Worm (Caenorhabditis elegans) whole organism, late embryonic: Measurements from ENCODE around the gene cng-2.

Experiments used
- C08G9.2 ChIP-seq: sonication (generic microtip); optimal IDR thresholded peaks from 2 replicates; lab custom pipeline; 2016; ENCODE audit warnings: mild to moderate bottlenecking, missing genetic modification characterization, moderate library complexity, missing compliant biosample characterization
- C38D4.7 ChIP-seq: fragments of 200-800 bp; sonication (Bioruptor generic); optimal IDR thresholded peaks from 2 replicates; lab custom pipeline; 2018; ENCODE audit warnings: mild to moderate bottlenecking, missing genetic modification characterization, moderate library complexity, missing compliant biosample characterization
- F13H6.1 ChIP-seq: sonication (generic microtip); optimal IDR thresholded peaks from 2 replicates; lab custom pipeline; 2016; ENCODE audit warnings: missing genetic modification characterization, missing compliant biosample characterization
- K02D7.2 ChIP-seq: sonication (generic microtip); optimal IDR thresholded peaks from 2 replicates; lab custom pipeline; 2017; ENCODE audit warnings: mild to moderate bottlenecking, missing genetic modification characterization, missing compliant biosample characterization
- K09A11.1 ChIP-seq: sonication (generic microtip); optimal IDR thresholded peaks from 2 replicates; lab custom pipeline; 2017; ENCODE audit warnings: antibody characterized with exemption, mild to moderate bottlenecking, missing genetic modification characterization, missing compliant biosample characterization; ENCODE audit not compliant: insufficient read depth
- T23F11.4 ChIP-seq: fragments of 200-800 bp; sonication (Bioruptor generic); optimal IDR thresholded peaks from 2 replicates; lab custom pipeline; 2018; ENCODE audit warnings: mild to moderate bottlenecking, missing genetic modification characterization, missing compliant biosample characterization
- ahr-1 ChIP-seq: sonication (generic microtip); optimal IDR thresholded peaks from 2 replicates; lab custom pipeline; 2016; ENCODE audit warnings: missing genetic modification characterization, missing compliant biosample characterization
- ceh-14 ChIP-seq: sonication (generic microtip); optimal IDR thresholded peaks from 2 replicates; lab custom pipeline; 2016; ENCODE audit warnings: missing genotype, missing genetic modification characterization, missing compliant biosample characterization
- ceh-18 ChIP-seq: sonication (generic microtip); optimal IDR thresholded peaks from 2 replicates; lab custom pipeline; 2016; ENCODE audit warnings: missing genetic modification characterization, missing compliant biosample characterization
- ceh-19 ChIP-seq: fragments of 200-800 bp; sonication (Bioruptor generic); optimal IDR thresholded peaks from 2 replicates; lab custom pipeline; 2018; ENCODE audit warnings: mild to moderate bottlenecking, missing genetic modification characterization, missing compliant biosample characterization
- ceh-2 ChIP-seq: sonication (generic microtip); optimal IDR thresholded peaks from 2 replicates; lab custom pipeline; 2016; ENCODE audit warnings: missing genotype, missing genetic modification characterization, missing compliant biosample characterization
- ceh-22 ChIP-seq: sonication (generic microtip); optimal IDR thresholded peaks from 2 replicates; lab custom pipeline; 2017; ENCODE audit warnings: missing biosample characterization, missing genetic modification characterization
- ceh-24 ChIP-seq: sonication (generic microtip); optimal IDR thresholded peaks from 2 replicates; lab custom pipeline; 2016; ENCODE audit warnings: mild to moderate bottlenecking, missing genetic modification characterization, missing compliant biosample characterization
- ceh-34 ChIP-seq: sonication (generic microtip); optimal IDR thresholded peaks from 2 replicates; lab custom pipeline; 2016; ENCODE audit warnings: mild to moderate bottlenecking, missing genetic modification characterization, missing compliant biosample characterization
- ceh-45 ChIP-seq: fragments of 200-800 bp; sonication (Bioruptor generic); IDR thresholded peaks from 2 replicates; pipeline ENCODE4 v1.3.6; 2022; ENCODE audit warnings: missing genetic modification reagents, missing genetic modification characterization, missing compliant biosample characterization
- ceh-48 ChIP-seq: sonication (generic microtip); optimal IDR thresholded peaks from 2 replicates; lab custom pipeline; 2016; ENCODE audit warnings: missing genetic modification characterization, inconsistent platforms, missing compliant biosample characterization
- dmd-4 ChIP-seq: sonication (generic microtip); optimal IDR thresholded peaks from 2 replicates; lab custom pipeline; 2016; ENCODE audit warnings: borderline replicate concordance, missing genetic modification characterization, missing compliant biosample characterization
- dve-1 ChIP-seq: sonication (generic microtip); optimal IDR thresholded peaks from 2 replicates; lab custom pipeline; 2017; ENCODE audit warnings: antibody characterized with exemption, mild to moderate bottlenecking, missing genetic modification characterization, missing compliant biosample characterization
- ets-4 ChIP-seq: sonication (generic microtip); optimal IDR thresholded peaks from 2 replicates; lab custom pipeline; 2016; ENCODE audit warnings: missing genetic modification characterization, missing compliant biosample characterization
- eyg-1 ChIP-seq: sonication (generic microtip); optimal IDR thresholded peaks from 2 replicates; lab custom pipeline; 2016; ENCODE audit warnings: missing genotype, missing genetic modification characterization, missing compliant biosample characterization
- fax-1 ChIP-seq: sonication (generic microtip); optimal IDR thresholded peaks from 2 replicates; lab custom pipeline; 2016; ENCODE audit warnings: missing genotype, missing genetic modification characterization, missing compliant biosample characterization
- fkh-10 ChIP-seq: fragments of 150-350 bp; optimal IDR thresholded peaks from 2 replicates; lab custom pipeline; 2014; ENCODE audit warnings: missing biosample characterization, missing genetic modification reagents, missing genetic modification characterization
- fkh-6 ChIP-seq: sonication (generic microtip); optimal IDR thresholded peaks from 2 replicates; lab custom pipeline; 2016; ENCODE audit warnings: missing genetic modification characterization, missing compliant biosample characterization
- gmeb-2 ChIP-seq: sonication (generic microtip); optimal IDR thresholded peaks from 2 replicates; lab custom pipeline; 2016; ENCODE audit warnings: missing genetic modification characterization, inconsistent platforms, missing compliant biosample characterization
- hlh-13 ChIP-seq: fragments of 200-800 bp; sonication (Bioruptor generic); optimal IDR thresholded peaks from 2 replicates; lab custom pipeline; 2018; ENCODE audit warnings: mild to moderate bottlenecking, missing genetic modification characterization, missing compliant biosample characterization
- hlh-30 ChIP-seq: sonication (generic microtip); optimal IDR thresholded peaks from 2 replicates; lab custom pipeline; 2017; ENCODE audit warnings: antibody characterized with exemption, missing genetic modification characterization, missing compliant biosample characterization; ENCODE audit not compliant: insufficient read depth
- hlh-6 ChIP-seq: sonication (generic microtip); optimal IDR thresholded peaks from 2 replicates; lab custom pipeline; 2016; ENCODE audit warnings: missing genotype, missing genetic modification characterization, missing compliant biosample characterization
- hlh-8 ChIP-seq: sonication (generic microtip); optimal IDR thresholded peaks from 2 replicates; lab custom pipeline; 2016; ENCODE audit warnings: missing genotype, missing genetic modification characterization, missing compliant biosample characterization
- madf-2 ChIP-seq: sonication (generic microtip); optimal IDR thresholded peaks from 2 replicates; lab custom pipeline; 2017; ENCODE audit warnings: missing genetic modification characterization, missing compliant biosample characterization
- mec-3 ChIP-seq: sonication (generic microtip); optimal IDR thresholded peaks from 2 replicates; lab custom pipeline; 2016; ENCODE audit warnings: borderline replicate concordance, missing genetic modification characterization, missing compliant biosample characterization
- nhr-11 ChIP-seq: fragments of 150-350 bp; optimal IDR thresholded peaks from 2 replicates; lab custom pipeline; 2014; ENCODE audit warnings: missing biosample characterization, missing genetic modification characterization
- npax-4 ChIP-seq: sonication (generic microtip); optimal IDR thresholded peaks from 2 replicates; lab custom pipeline; 2016; ENCODE audit warnings: missing genetic modification characterization, missing compliant biosample characterization
- odd-2 ChIP-seq: sonication (generic microtip); optimal IDR thresholded peaks from 2 replicates; lab custom pipeline; 2017; ENCODE audit warnings: antibody characterized with exemption, mild to moderate bottlenecking, missing genetic modification characterization, missing compliant biosample characterization
- pag-3 ChIP-seq: sonication (generic microtip); optimal IDR thresholded peaks from 2 replicates; lab custom pipeline; 2016; ENCODE audit warnings: missing compliant biosample characterization, missing genetic modification characterization, borderline replicate concordance
- pat-9 ChIP-seq: fragments of 200-800 bp; sonication (Bioruptor generic); optimal IDR thresholded peaks from 2 replicates; lab custom pipeline; 2018; ENCODE audit warnings: mild to moderate bottlenecking, missing genetic modification characterization, moderate library complexity, missing compliant biosample characterization
- pha-2 ChIP-seq: sonication (generic microtip); optimal IDR thresholded peaks from 2 replicates; lab custom pipeline; 2017; ENCODE audit warnings: mild to moderate bottlenecking, missing genetic modification characterization, missing compliant biosample characterization
- pha-4 ChIP-seq: fragments of 150-350 bp; optimal IDR thresholded peaks from 2 replicates; lab custom pipeline; 2018; ENCODE audit warnings: missing biosample characterization, missing genetic modification reagents, missing genetic modification characterization
- pqm-1 ChIP-seq: sonication (generic microtip); optimal IDR thresholded peaks from 2 replicates; lab custom pipeline; 2016; ENCODE audit warnings: missing genetic modification characterization, missing compliant biosample characterization
- ref-2 ChIP-seq: sonication (generic microtip); optimal IDR thresholded peaks from 2 replicates; lab custom pipeline; 2016; ENCODE audit warnings: missing genetic modification characterization, missing compliant biosample characterization
- rnt-1 ChIP-seq: sonication (generic microtip); optimal IDR thresholded peaks from 2 replicates; lab custom pipeline; 2016; ENCODE audit warnings: missing genetic modification characterization, missing compliant biosample characterization
- sdc-2 ChIP-seq: sonication (generic microtip); optimal IDR thresholded peaks from 2 replicates; lab custom pipeline; 2016; ENCODE audit warnings: missing genotype, missing genetic modification characterization, missing compliant biosample characterization
- sox-4 ChIP-seq: sonication (generic microtip); optimal IDR thresholded peaks from 2 replicates; lab custom pipeline; 2017; ENCODE audit warnings: mild to moderate bottlenecking, missing genetic modification characterization, inconsistent platforms, missing compliant biosample characterization
- syd-9 ChIP-seq: sonication (generic microtip); optimal IDR thresholded peaks from 2 replicates; lab custom pipeline; 2016; ENCODE audit warnings: mild to moderate bottlenecking, missing genetic modification characterization, moderate library complexity, missing compliant biosample characterization
- tbx-2 ChIP-seq: sonication (generic microtip); optimal IDR thresholded peaks from 2 replicates; lab custom pipeline; 2016; ENCODE audit warnings: missing genetic modification characterization, missing compliant biosample characterization
- tbx-7 ChIP-seq: sonication (generic microtip); optimal IDR thresholded peaks from 2 replicates; lab custom pipeline; 2016; ENCODE audit warnings: missing genotype, missing genetic modification characterization, missing compliant biosample characterization
- ttx-3 ChIP-seq: sonication (generic microtip); optimal IDR thresholded peaks from 2 replicates; lab custom pipeline; 2016; ENCODE audit warnings: missing genetic modification reagents, missing genetic modification characterization, missing compliant biosample characterization
- unc-3 ChIP-seq, 2 experiments: fragments of 200-800 bp in 1 of 2; sonication (Bioruptor generic) in 1 of 2; sonication (generic microtip) in 1 of 2; conservative IDR thresholded peaks in 1 of 2; optimal IDR thresholded peaks in 1 of 2; 2 replicates each; pipeline versions ENCODE4 v1.3.6 to Lab custom; 2016 to 2022; ENCODE audit warnings: missing compliant biosample characterization in 2 of 2, missing genetic modification characterization in 2 of 2, missing genetic modification reagents in 1 of 2
- unc-42 ChIP-seq: sonication (generic microtip); optimal IDR thresholded peaks from 2 replicates; lab custom pipeline; 2016; ENCODE audit warnings: missing genotype, missing genetic modification characterization, missing compliant biosample characterization
- unc-55 ChIP-seq: sonication (generic microtip); optimal IDR thresholded peaks from 2 replicates; lab custom pipeline; 2017; ENCODE audit warnings: missing biosample characterization, missing genetic modification reagents, missing genetic modification characterization
- zip-5 ChIP-seq: sonication (generic microtip); optimal IDR thresholded peaks from 2 replicates; lab custom pipeline; 2016; ENCODE audit warnings: missing genetic modification characterization, missing compliant biosample characterization

cng-2 gene

DNA sequence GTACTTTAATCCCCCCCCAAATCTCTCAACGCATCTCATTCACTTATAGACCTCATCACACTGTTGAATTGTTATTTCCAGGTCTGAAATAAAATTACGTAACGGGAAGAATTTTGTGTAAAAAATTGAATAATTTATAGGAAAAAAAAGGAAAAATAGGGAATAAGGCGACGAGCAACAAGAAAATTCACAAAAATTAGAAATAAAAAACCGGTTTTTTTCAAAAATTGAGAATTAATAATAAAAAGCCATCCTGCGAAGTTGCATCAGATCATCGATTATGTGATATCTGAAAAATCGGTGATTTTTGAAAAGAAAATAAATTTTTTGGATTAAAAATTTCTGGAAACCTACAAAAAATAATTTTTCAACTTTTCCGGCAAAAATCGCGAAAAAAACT, 28.1 kb upstream of the cng-2 start (continued):
- TF ChIP-seq odd-2 = no peak
- TF ChIP-seq hlh-6 (tag; lab: Kevin White, UChicago) = no peak

DNA sequence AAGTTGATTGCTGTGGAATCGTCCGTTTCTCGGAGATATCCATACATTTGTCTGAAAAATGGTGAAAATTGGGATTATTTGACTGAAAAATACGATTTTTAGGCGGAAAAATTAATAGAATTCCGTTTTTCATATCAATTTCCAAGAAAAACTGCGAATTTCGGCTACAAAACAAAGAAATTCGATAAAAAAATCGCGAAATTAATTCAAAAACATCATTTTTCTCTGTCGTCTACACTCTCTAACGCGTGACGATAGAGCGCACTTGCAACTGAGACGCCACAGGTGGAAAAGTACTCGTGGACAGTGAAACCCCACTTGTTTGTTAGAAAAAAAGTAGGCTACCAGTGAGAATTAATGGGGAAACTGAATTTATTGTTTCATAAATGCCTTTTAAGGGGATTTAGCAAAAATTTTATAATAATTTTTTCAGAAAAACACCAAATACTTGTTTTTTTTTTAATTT, 4.0 kb upstream of the cng-2 start, which contains the start of gene cpsf-1:
Gene cpsf-1 (minus strand): TSS at position 51 of the 466 bp plus-strand sequence.
- peak; percentile 76 for TF ChIP-seq unc-42 (tag; lab: Kevin White, UChicago)
- TF ChIP-seq ttx-3 (tag; lab: Kevin White, UChicago) = peak; percentile 45
- TF ChIP-seq npax-4 (tag; lab: Kevin White, UChicago) = no peak
- no peak for TF ChIP-seq K09A11.1
- TF ChIP-seq pat-9 (tag; lab: Kevin White, UChicago) = no peak
- peak; percentile 41 for TF ChIP-seq K02D7.2 (tag; lab: Kevin White, UChicago)
- peak; percentile 50 for TF ChIP-seq unc-55
- TF ChIP-seq fax-1 = peak; percentile 82
- no peak for TF ChIP-seq C38D4.7 (GFP tag; lab: Kevin White, UChicago)
- no peak for TF ChIP-seq ceh-45
- peak; percentile 94 for TF ChIP-seq tbx-2 (tag; lab: Kevin White, UChicago)
- peak; percentile 34 for TF ChIP-seq gmeb-2 (tag; lab: Kevin White, UChicago)
- TF ChIP-seq hlh-13 = no peak
- TF ChIP-seq pha-4 = no peak
- peak; percentile 12 for TF ChIP-seq sox-4 (tag; lab: Kevin White, UChicago)
- no peak for TF ChIP-seq T23F11.4 (GFP tag; lab: Kevin White, UChicago)
- no peak for TF ChIP-seq hlh-30 (tag; lab: Kevin White, UChicago)
- TF ChIP-seq dve-1 (tag; lab: Kevin White, UChicago) = peak; percentile 54
- peak; percentile 47 for TF ChIP-seq pqm-1 (tag; lab: Kevin White, UChicago)
- peak; percentile 69 for TF ChIP-seq dmd-4 (tag; lab: Kevin White, UChicago)
- peak; percentile 7 for TF ChIP-seq syd-9 (tag; lab: Kevin White, UChicago)
- peak; percentile 78 for TF ChIP-seq F13H6.1 (tag; lab: Kevin White, UChicago)
- peak; percentile 64 for TF ChIP-seq ahr-1
- TF ChIP-seq ceh-19 (GFP tag; lab: Kevin White, UChicago) = peak; percentile 34
- TF ChIP-seq nhr-11 = no peak
- TF ChIP-seq madf-2 = peak; percentile 62
- TF ChIP-seq ceh-34 (tag; lab: Kevin White, UChicago) = peak; percentile 65
- TF ChIP-seq pha-2 (tag; lab: Kevin White, UChicago) = no peak
- no peak for TF ChIP-seq fkh-10
- TF ChIP-seq odd-2 = no peak
- TF ChIP-seq ref-2 (tag; lab: Kevin White, UChicago) = no peak
- peak; percentile 9 for TF ChIP-seq ceh-48 (tag; lab: Kevin White, UChicago)
- peak; percentile 62 for TF ChIP-seq fkh-6 (tag; lab: Kevin White, UChicago)
- no peak for TF ChIP-seq ceh-24 (tag; lab: Kevin White, UChicago)
- no peak for TF ChIP-seq sdc-2
- no peak for TF ChIP-seq mec-3 (tag; lab: Kevin White, UChicago)
- TF ChIP-seq zip-5 = peak; percentile 87
- no peak for TF ChIP-seq ceh-22 (tag; lab: Kevin White, UChicago)
- TF ChIP-seq hlh-8 (tag; lab: Kevin White, UChicago) = peak; percentile 76
- peak; percentile 48 for TF ChIP-seq ceh-18 (tag; lab: Kevin White, UChicago)
- no peak for TF ChIP-seq pag-3 (tag; lab: Kevin White, UChicago)
- peak; percentile 91 for TF ChIP-seq C08G9.2 (tag; lab: Kevin White, UChicago)
- peak; percentile 51 for TF ChIP-seq hlh-6 (tag; lab: Kevin White, UChicago)
- TF ChIP-seq unc-3 (GFP tag; conservative IDR thresholded peaks at IDR 0.05; lab: Robert Waterston, UW) = peak; percentile 42; the same call in 1 of the 2 replicates
- peak; percentile 5 for TF ChIP-seq unc-3 (tag; optimal IDR thresholded peaks at IDR 0.05; lab: Kevin White, UChicago)
- TF ChIP-seq ceh-14 = peak; percentile 89
- no peak for TF ChIP-seq eyg-1 (tag; lab: Kevin White, UChicago)
- peak; percentile 84 for TF ChIP-seq ceh-2
- TF ChIP-seq tbx-7 = peak; percentile 80
- TF ChIP-seq rnt-1 = peak; percentile 83
- peak; percentile 87 for TF ChIP-seq ets-4 (tag; lab: Kevin White, UChicago)
